Fruit fly (Drosophila melanogaster): ENCODE data around the gene Rbp9.

Rbp9 gene

dm6 chr2L:2979091-2979490 lies 24.5 kb downstream of the Rbp9 start, which contains the start of gene CG9643 (continued):
- TF ChIP-seq Mrtf (GFP tag; IDR thresholded peaks at IDR 0.05): no peak
- no peak for TF ChIP-seq CG10431 (GFP tag; optimal IDR thresholded peaks at IDR 0.05)

dm6 chr2L:2986776-2987175 lies 32.2 kb downstream of the Rbp9 start:
- TF ChIP-seq CG17328 (GFP tag; IDR thresholded peaks at IDR 0.05) (no peak), Pdp1 (GFP tag; optimal IDR thresholded peaks at IDR 0.05) (peak in 1 of 2 experiments; percentile 92), CG6175 (GFP tag; IDR thresholded peaks at IDR 0.05) (no peak), NK7.1 (GFP tag; optimal IDR thresholded peaks at IDR 0.05) (no peak), Med (GFP tag) (no peak), CG15479 (GFP tag; optimal IDR thresholded peaks at IDR 0.05) (no peak), Aef1 (GFP tag; IDR thresholded peaks at IDR 0.05) (no peak), CG17829 (tag; optimal IDR thresholded peaks at IDR 0.05) (no peak)

dm6 chr2L:2987681-2988381 lies 33.3 kb downstream of the Rbp9 start, which contains the start of the genes Chd1 and Bem46:
Gene Chd1 (minus strand): TSS chr2L:2987723.
Gene Bem46 (plus strand): TSS chr2L:2988116.
- TF ChIP-seq Vsx1 (GFP tag; optimal IDR thresholded peaks at IDR 0.05) (no peak), CG14710 (tag; optimal IDR thresholded peaks at IDR 0.05) (peak; percentile 91), org-1 (GFP tag; optimal IDR thresholded peaks at IDR 0.05) (peak; percentile 64), CG2678 (tag; optimal IDR thresholded peaks at IDR 0.05) (peak; percentile 91), D19B (GFP tag; optimal IDR thresholded peaks at IDR 0.05) (no peak), eyg (GFP tag; optimal IDR thresholded peaks at IDR 0.05) (peak; percentile 58), CG8281 (tag; optimal IDR thresholded peaks at IDR 0.05) (no peak), usp (GFP tag; optimal IDR thresholded peaks at IDR 0.05) (no peak), dmrt11E (tag; optimal IDR thresholded peaks at IDR 0.05) (peak; percentile 86), D (optimal IDR thresholded peaks at IDR 0.05) (no peak), D (GFP tag; optimal IDR thresholded peaks at IDR 0.05) (peak; percentile 70), slbo (GFP tag; IDR thresholded peaks at IDR 0.05) (peak; percentile 93), CG3407 (GFP tag; optimal IDR thresholded peaks at IDR 0.05) (peak; percentile 67), GATAe (GFP tag; conservative IDR thresholded peaks at IDR 0.05) (no peak; the same call in 1 of the 2 replicates), sob (GFP tag; IDR thresholded peaks at IDR 0.05) (peak; percentile 80), fd64A (GFP tag; optimal IDR thresholded peaks at IDR 0.05) (no peak), oc (tag; optimal IDR thresholded peaks at IDR 0.05) (peak; percentile 52), danr (GFP tag; IDR thresholded peaks at IDR 0.05) (peak; percentile 74; the same call in 1 of the 2 replicates), CG3065 (GFP tag; optimal IDR thresholded peaks at IDR 0.05) (peak; percentile 61), CG6813 (GFP tag; optimal IDR thresholded peaks at IDR 0.05) (peak; percentile 60), CG31388 (GFP tag; optimal IDR thresholded peaks at IDR 0.05) (peak; percentile 11), CG11504 (tag; optimal IDR thresholded peaks at IDR 0.05) (no peak), CG8388 (GFP tag; optimal IDR thresholded peaks at IDR 0.05) (peak; percentile 91), Fer1 (GFP tag; optimal IDR thresholded peaks at IDR 0.05) (peak; percentile 72), nerfin-2 (GFP tag; IDR thresholded peaks at IDR 0.05; ENCODE audit: partially characterized antibody) (no peak), CG32772 (GFP tag; IDR thresholded peaks at IDR 0.05) (no peak; the same call in none of the 2 replicates), pnt (GFP tag; optimal IDR thresholded peaks at IDR 0.05) (peak; percentile 74), CG18619 (GFP tag; optimal IDR thresholded peaks at IDR 0.05) (peak; percentile 88), Sox100B (GFP tag; optimal IDR thresholded peaks at IDR 0.05) (no peak), Hr3 (GFP tag; optimal IDR thresholded peaks at IDR 0.05) (peak; percentile 92), Xbp1 (GFP tag; optimal IDR thresholded peaks at IDR 0.05) (peak; percentile 91), twi (tag; optimal IDR thresholded peaks at IDR 0.05) (peak; percentile 81), E2f2 (GFP tag; IDR thresholded peaks at IDR 0.05) (peak; percentile 41; the same call in 1 of the 2 replicates), tup (GFP tag; optimal IDR thresholded peaks at IDR 0.05) (peak; percentile 50), pfk (GFP tag; optimal IDR thresholded peaks at IDR 0.05) (peak; percentile 44), CG13287 (GFP tag; IDR thresholded peaks at IDR 0.05; ENCODE audit: partially characterized antibody) (no peak)

All from whole organism, embryonic.